Fruit fly (Drosophila melanogaster) whole organism, embryonic: ENCODE data around the gene CG9970.
A peak's percentile ranks its signal among the peaks of the same experiment; 100 is the strongest.

Source experiments
- B-H1 ChIP-seq: fragments of 200-800 bp; sonication (Bioruptor generic); IDR thresholded peaks from 3 replicates; pipeline ENCODE4 v1.3.6; 2022; ENCODE audit warnings: missing biosample characterization, missing genetic modification characterization
- Blimp-1 ChIP-seq: fragments of 200-800 bp; sonication (Bioruptor generic); optimal IDR thresholded peaks from 3 replicates; lab custom pipeline; 2018; ENCODE audit warnings: missing biosample characterization, missing genetic modification characterization, mild to moderate bottlenecking, moderate library complexity, missing genetic modification reagents
- C15 ChIP-seq: fragments of 200-800 bp; sonication (Bioruptor generic); IDR thresholded peaks from 3 replicates; pipeline ENCODE4 v1.3.6; 2022; ENCODE audit warnings: missing biosample characterization, missing genetic modification characterization
- CG10274 ChIP-seq: fragments of 200-800 bp; sonication (Bioruptor generic); optimal IDR thresholded peaks from 3 replicates; lab custom pipeline; 2017; ENCODE audit warnings: missing biosample characterization, mild to moderate bottlenecking, missing genetic modification characterization
- CG10543 ChIP-seq: fragments of 200-800 bp; sonication (Bioruptor generic); optimal IDR thresholded peaks from 3 replicates; lab custom pipeline; 2017; ENCODE audit warnings: missing biosample characterization, mild to moderate bottlenecking, missing genetic modification characterization, moderate library complexity
- CG12236 ChIP-seq: fragments of 200-800 bp; sonication (Bioruptor generic); optimal IDR thresholded peaks from 2 replicates; lab custom pipeline; 2016; ENCODE audit warnings: missing biosample characterization, missing genetic modification characterization
- CG12769 ChIP-seq: fragments of 200-800 bp; sonication (Bioruptor generic); optimal IDR thresholded peaks from 2 replicates; lab custom pipeline; 2019; ENCODE audit warnings: missing biosample characterization, mild to moderate bottlenecking, missing genetic modification characterization, moderate library complexity
- CG13775 ChIP-seq: fragments of 200-800 bp; sonication (Bioruptor generic); optimal IDR thresholded peaks from 3 replicates; lab custom pipeline; 2017; ENCODE audit warnings: missing biosample characterization, mild to moderate bottlenecking, missing genetic modification characterization
- CG14014 ChIP-seq: fragments of 200-800 bp; sonication (Bioruptor generic); IDR thresholded peaks from 2 replicates; pipeline ENCODE4 v1.3.6; 2022; ENCODE audit warnings: missing biosample characterization, missing genetic modification characterization
- CG17186 ChIP-seq: fragments of 200-800 bp; sonication (Bioruptor generic); optimal IDR thresholded peaks from 3 replicates; lab custom pipeline; 2017; ENCODE audit warnings: missing biosample characterization, missing genetic modification reagents, missing genetic modification characterization
- CG18262 ChIP-seq: fragments of 200-800 bp; optimal IDR thresholded peaks from 3 replicates; lab custom pipeline; 2019; ENCODE audit warnings: missing biosample characterization, mild to moderate bottlenecking, missing genetic modification characterization, moderate library complexity
- CG3726 ChIP-seq: fragments of 200-800 bp; sonication (Bioruptor generic); IDR thresholded peaks from 3 replicates; pipeline ENCODE4, ENCODE4 v1.3.6; 2022; ENCODE audit warnings: missing biosample characterization, missing genetic modification characterization
- CG6175 ChIP-seq: fragments of 200-800 bp; sonication (Bioruptor generic); IDR thresholded peaks from 3 replicates; pipeline ENCODE4 v1.3.6; 2022; ENCODE audit warnings: missing biosample characterization, missing genetic modification characterization
- CG6683 ChIP-seq: fragments of 200-800 bp; sonication (Bioruptor generic); optimal IDR thresholded peaks from 2 replicates; lab custom pipeline; 2017; ENCODE audit warnings: missing biosample characterization, mild to moderate bottlenecking, missing genetic modification characterization, missing genetic modification reagents
- CG6689 ChIP-seq: fragments of 200-800 bp; sonication (Bioruptor generic); IDR thresholded peaks from 2 replicates; pipeline ENCODE4 v1.3.6; 2022; ENCODE audit warnings: missing biosample characterization, missing genetic modification characterization
- CG8290 ChIP-seq, 3 experiments: fragments of 200-800 bp; sonication (Bioruptor generic); optimal IDR thresholded peaks; 2 replicates each; lab custom pipeline; 2016 to 2019; ENCODE audit warnings: missing biosample characterization in 3 of 3, missing genetic modification characterization in 3 of 3, mild to moderate bottlenecking in 2 of 3, moderate library complexity in 1 of 3
- Drgx ChIP-seq: fragments of 200-800 bp; sonication (Bioruptor generic); IDR thresholded peaks from 2 replicates; pipeline ENCODE4 v1.3.6; 2022; ENCODE audit warnings: missing biosample characterization, missing genetic modification characterization
- Ets65A ChIP-seq: fragments of 200-800 bp; sonication (Bioruptor generic); peaks from one replicate; lab custom pipeline; 2016; ENCODE audit warnings: missing biosample characterization, missing genetic modification characterization
- Gsc ChIP-seq: fragments of 200-800 bp; sonication (Bioruptor generic); IDR thresholded peaks from 2 replicates; pipeline ENCODE4 v1.3.6; 2022; ENCODE audit warnings: missing biosample characterization, missing genetic modification characterization
- Hmx ChIP-seq: fragments of 200-800 bp; sonication (Bioruptor generic); optimal IDR thresholded peaks from 2 replicates; lab custom pipeline; 2016; ENCODE audit warnings: missing biosample characterization, missing genetic modification characterization
- Med ChIP-seq: fragments of 200-800 bp; sonication (Bioruptor generic); peaks from one replicate; lab custom pipeline; 2016; ENCODE audit warnings: missing biosample characterization, missing genetic modification characterization, mild to moderate bottlenecking, inconsistent platforms, moderate library complexity
- NFAT ChIP-seq: fragments of 200-800 bp; sonication (Bioruptor generic); IDR thresholded peaks from 2 replicates; pipeline ENCODE4 v1.3.6; 2022; ENCODE audit warnings: missing biosample characterization, missing genetic modification characterization
- Stat92E ChIP-seq, 3 experiments: fragments of >200 bp in 2 of 3; fragments of 200-800 bp in 1 of 3; sonication (Bioruptor generic) in 1 of 3; optimal IDR thresholded peaks; 2 replicates each; lab custom pipeline; 2017 to 2019; ENCODE audit warnings: missing biosample characterization in 3 of 3, missing genetic modification characterization in 3 of 3, mild to moderate bottlenecking in 1 of 3, moderate library complexity in 1 of 3
- amos ChIP-seq: fragments of 200-800 bp; sonication (Bioruptor generic); IDR thresholded peaks from 2 replicates; pipeline ENCODE4 v1.3.6; 2022; ENCODE audit warnings: missing biosample characterization, missing genetic modification characterization; ENCODE audit not compliant: partially characterized antibody
- ap ChIP-seq: fragments of 200-800 bp; sonication (Bioruptor generic); IDR thresholded peaks from 2 replicates; pipeline ENCODE4 v1.3.6; 2022; ENCODE audit warnings: missing biosample characterization, missing genetic modification characterization
- ara ChIP-seq: fragments of 200-800 bp; sonication (Bioruptor generic); IDR thresholded peaks from 2 replicates; pipeline ENCODE4 v1.3.6; 2022; ENCODE audit warnings: missing biosample characterization, missing genetic modification characterization
- caup ChIP-seq: fragments of 200-800 bp; sonication (Bioruptor generic); optimal IDR thresholded peaks from 3 replicates; lab custom pipeline; 2017; ENCODE audit warnings: missing biosample characterization, mild to moderate bottlenecking, missing genetic modification characterization, moderate library complexity; ENCODE audit not compliant: severe bottlenecking
- chinmo ChIP-seq: fragments of 200-800 bp; sonication (Bioruptor generic); IDR thresholded peaks from 4 replicates; pipeline ENCODE4 v1.3.6; 2022; ENCODE audit warnings: missing biosample characterization, missing genetic modification characterization; ENCODE audit not compliant: partially characterized antibody
- crol ChIP-seq: fragments of 200-800 bp; sonication (Bioruptor generic); IDR thresholded peaks from 2 replicates; pipeline ENCODE4 v1.3.6; 2022; ENCODE audit warnings: missing biosample characterization, missing genetic modification characterization
- gro ChIP-seq: fragments of 200-800 bp; sonication (Bioruptor generic); optimal IDR thresholded peaks from 2 replicates; lab custom pipeline; 2016; ENCODE audit warnings: missing biosample characterization, missing genetic modification characterization
- ind ChIP-seq: fragments of 200-800 bp; sonication (Bioruptor generic); optimal IDR thresholded peaks from 3 replicates; lab custom pipeline; 2016; ENCODE audit warnings: missing biosample characterization, missing genetic modification characterization
- kah ChIP-seq: fragments of 200-800 bp; sonication (Bioruptor generic); optimal IDR thresholded peaks from 2 replicates; lab custom pipeline; 2018; ENCODE audit warnings: missing biosample characterization, mild to moderate bottlenecking, missing genetic modification characterization
- knrl ChIP-seq: fragments of 200-800 bp; sonication (Bioruptor generic); IDR thresholded peaks from 3 replicates; pipeline ENCODE4 v1.3.6; 2022; ENCODE audit warnings: missing biosample characterization, missing genetic modification characterization; ENCODE audit not compliant: partially characterized antibody
- luna ChIP-seq: fragments of 200-800 bp; sonication (Bioruptor generic); optimal IDR thresholded peaks from 2 replicates; lab custom pipeline; 2016; ENCODE audit warnings: missing biosample characterization, missing genetic modification characterization
- pum ChIP-seq: fragments of 200-800 bp; sonication (Bioruptor generic); optimal IDR thresholded peaks from 2 replicates; lab custom pipeline; 2016; ENCODE audit warnings: missing biosample characterization, missing genetic modification characterization
- sd ChIP-seq: fragments of 200-800 bp; sonication (Bioruptor generic); optimal IDR thresholded peaks from 3 replicates; lab custom pipeline; 2018; ENCODE audit warnings: missing biosample characterization, mild to moderate bottlenecking, missing genetic modification characterization, moderate library complexity
- seq ChIP-seq: fragments of 200-800 bp; sonication (Bioruptor generic); IDR thresholded peaks from 2 replicates; pipeline ENCODE4 v1.3.6; 2022; ENCODE audit warnings: missing biosample characterization, missing genetic modification characterization
- so ChIP-seq: fragments of 200-800 bp; sonication (Bioruptor generic); IDR thresholded peaks from 3 replicates; pipeline ENCODE4 v1.3.6; 2022; ENCODE audit warnings: missing biosample characterization, missing genetic modification characterization
- sr ChIP-seq: fragments of 200-800 bp; sonication (Bioruptor generic); IDR thresholded peaks from 3 replicates; pipeline ENCODE4 v1.3.6; 2022; ENCODE audit warnings: missing biosample characterization, missing genetic modification characterization
- vnd ChIP-seq: fragments of 200-800 bp; sonication (Bioruptor generic); IDR thresholded peaks from 3 replicates; pipeline ENCODE4 v1.3.6; 2022; ENCODE audit warnings: missing biosample characterization, missing genetic modification characterization; ENCODE audit not compliant: partially characterized antibody
- vvl ChIP-seq: fragments of 200-800 bp; sonication (Bioruptor generic); IDR thresholded peaks from 2 replicates; pipeline ENCODE4 v1.3.6; 2022; ENCODE audit warnings: missing biosample characterization, missing genetic modification characterization
- z ChIP-seq: fragments of 200-800 bp; sonication (Bioruptor generic); IDR thresholded peaks from 3 replicates; pipeline ENCODE4 v1.3.6; 2022; ENCODE audit warnings: missing biosample characterization, missing genetic modification characterization

Gene CG9970

DNA sequence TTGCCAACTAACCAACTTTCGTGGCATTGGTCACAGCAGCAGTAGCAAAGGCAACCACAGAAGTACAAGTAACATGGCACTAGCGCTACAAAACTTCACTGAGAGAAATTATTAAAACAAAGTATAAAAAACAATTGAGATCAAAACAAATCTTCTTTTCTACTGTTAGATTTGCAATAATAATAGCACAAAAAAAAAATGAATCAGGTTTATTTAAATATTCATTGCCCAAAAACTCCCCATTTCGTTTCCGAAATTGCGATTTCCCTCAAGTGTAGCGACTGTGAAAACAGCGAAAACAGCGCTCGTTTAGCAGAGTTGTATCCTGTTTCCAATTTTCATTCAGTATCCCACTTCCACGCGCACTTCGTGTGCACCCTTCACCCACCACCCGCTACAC is 3.2 kb downstream of the CG9970 start (continued):
- peak; percentile 32 for TF ChIP-seq gro (GFP tag; lab: Kevin White, UChicago)
- no peak for TF ChIP-seq CG18262 (tag; lab: Kevin White, UChicago)
- 0 out of 3 replicates have a peak, but pooled peaks have one; percentile 24 for TF ChIP-seq CG3726 (GFP tag; lab: Robert Waterston, UW)
- no peak for TF ChIP-seq CG17186
- no peak for TF ChIP-seq vvl
- no peak for TF ChIP-seq CG10274
- TF ChIP-seq ap (GFP tag; lab: Robert Waterston, UW) = no peak
- TF ChIP-seq ind (GFP tag; lab: Kevin White, UChicago) = peak; percentile 35
- peak; percentile 66; the same call in 1 of the 2 replicates for TF ChIP-seq CG14014 (GFP tag; lab: Robert Waterston, UW)
- TF ChIP-seq vnd = no peak
- TF ChIP-seq Gsc = no peak
- TF ChIP-seq CG8290 (GFP tag; optimal IDR thresholded peaks at IDR 0.05; lab: Kevin White, UChicago) = no peak
- TF ChIP-seq CG8290 (tag; optimal IDR thresholded peaks at IDR 0.05; lab: Kevin White, UChicago) = peak in 1 of 2 experiments; percentile 13
- TF ChIP-seq CG6683 = peak; percentile 39
- peak; percentile 18; the same call in 1 of the 2 replicates for TF ChIP-seq seq (GFP tag; lab: Robert Waterston, UW)
- peak; percentile 8 for TF ChIP-seq CG13775 (GFP tag; lab: Kevin White, UChicago)
- TF ChIP-seq B-H1 (GFP tag; lab: Robert Waterston, UW) = peak; percentile 45; the same call in 1 of the 3 replicates
- no peak for TF ChIP-seq pum
- TF ChIP-seq amos = no peak
- no peak for TF ChIP-seq luna (GFP tag; lab: Kevin White, UChicago)
- no peak for TF ChIP-seq Blimp-1 (GFP tag; lab: Kevin White, UChicago)
- TF ChIP-seq Ets65A = no peak
- TF ChIP-seq CG6689 (GFP tag; lab: Robert Waterston, UW) = peak; percentile 45; the same call in 1 of the 2 replicates
- peak; percentile 51 for TF ChIP-seq caup (GFP tag; lab: Kevin White, UChicago)

DNA sequence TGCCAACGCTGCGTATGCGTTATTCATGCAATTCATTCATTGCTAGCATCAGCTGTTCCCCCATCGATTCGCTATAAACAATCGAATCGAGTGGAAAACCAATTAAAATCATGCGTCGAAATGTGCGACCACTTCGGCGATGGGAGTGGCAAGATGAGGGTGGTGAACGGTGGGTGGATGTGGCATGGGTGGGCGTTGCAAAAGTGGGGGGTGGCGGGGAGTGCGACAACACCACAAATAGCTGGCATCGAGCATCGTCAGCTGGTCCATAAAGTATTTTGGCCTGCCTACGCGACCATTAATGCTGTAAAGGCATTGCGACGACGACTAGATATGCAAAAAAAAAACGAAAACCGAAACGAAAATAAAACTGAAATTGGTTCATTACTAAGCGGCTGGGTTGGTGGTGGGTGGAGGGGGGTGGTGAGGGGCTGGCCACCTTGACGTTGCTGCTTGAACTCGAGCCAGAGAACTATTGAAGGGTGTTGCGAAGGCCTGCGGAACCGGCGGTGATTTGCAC is 6.9 kb downstream of the CG9970 start:
- peak; percentile 99 for TF ChIP-seq sr (GFP tag; lab: Robert Waterston, UW)
- peak; percentile 21; the same call in 1 of the 3 replicates for TF ChIP-seq so (GFP tag; lab: Robert Waterston, UW)
- TF ChIP-seq chinmo (GFP tag; lab: Robert Waterston, UW) = 0 out of 4 replicates have a peak, but pooled peaks have one; percentile 54
- peak; percentile 1 for TF ChIP-seq CG12769 (tag; lab: Kevin White, UChicago)
- TF ChIP-seq C15 (GFP tag; lab: Robert Waterston, UW) = no peak
- TF ChIP-seq sd = peak; percentile 60
- peak; percentile 63; the same call in 1 of the 3 replicates for TF ChIP-seq CG6175 (GFP tag; lab: Robert Waterston, UW)
- no peak for TF ChIP-seq Stat92E (GFP tag; optimal IDR thresholded peaks at IDR 0.05; lab: Kevin White, UChicago)
- TF ChIP-seq ara (GFP tag; lab: Robert Waterston, UW) = no peak
- 0 out of 2 replicates have a peak, but pooled peaks have one; percentile 60 for TF ChIP-seq crol (GFP tag; lab: Robert Waterston, UW)
- TF ChIP-seq z (GFP tag; lab: Robert Waterston, UW) = 0 out of 3 replicates have a peak, but pooled peaks have one; percentile 14
- TF ChIP-seq CG10543 (GFP tag; lab: Kevin White, UChicago) = peak; percentile 22
- TF ChIP-seq NFAT (GFP tag; lab: Robert Waterston, UW) = 0 out of 2 replicates have a peak, but pooled peaks have one; percentile 8
- no peak for TF ChIP-seq CG12236
- TF ChIP-seq, all 482 proteins: peak for 10

dm6 chr3L:2906404-2906803 is 10.1 kb downstream of the CG9970 start:
- TF ChIP-seq Hmx (no peak), Drgx (GFP tag; lab: Robert Waterston, UW) (no peak), sr (GFP tag; lab: Robert Waterston, UW) (peak; percentile 30; the same call in 1 of the 3 replicates), kah (GFP tag; lab: Kevin White, UChicago) (peak; percentile 97), sd (peak; percentile 59), CG12769 (tag; lab: Kevin White, UChicago) (peak; percentile 49), chinmo (GFP tag; lab: Robert Waterston, UW) (0 out of 4 replicates have a peak, but pooled peaks have one; percentile 64), knrl (no peak), Med (GFP tag; lab: Kevin White, UChicago) (peak; percentile 29)
